Fruit fly (Drosophila melanogaster) whole organism, prepupa: Measurements from ENCODE around the gene Hsp67Bc.

ENCODE experiments used
- Blimp-1 ChIP-seq: fragments of 200-800 bp; sonication (Bioruptor generic); optimal IDR thresholded peaks from 3 replicates; lab custom pipeline; 2017; ENCODE audit warnings: missing biosample characterization, missing genetic modification characterization, mild to moderate bottlenecking, moderate library complexity, missing genetic modification reagents
- CG10631 ChIP-seq: fragments of 200-800 bp; sonication (Bioruptor generic); optimal IDR thresholded peaks from 2 replicates; lab custom pipeline; 2016; ENCODE audit warnings: missing biosample characterization, missing genetic modification characterization
- CG10669 ChIP-seq: fragments of 200-800 bp; sonication (Bioruptor generic); optimal IDR thresholded peaks from 3 replicates; lab custom pipeline; 2018; ENCODE audit warnings: missing biosample characterization, mild to moderate bottlenecking, missing genetic modification characterization, moderate library complexity
- CG11294 ChIP-seq: fragments of 200-800 bp; sonication (Bioruptor generic); IDR thresholded peaks from 2 replicates; pipeline ENCODE4 v1.3.6; 2022; ENCODE audit warnings: missing biosample characterization, missing genetic modification characterization
- CG11762 ChIP-seq: fragments of 200-800 bp; sonication (Bioruptor generic); optimal IDR thresholded peaks from 3 replicates; lab custom pipeline; 2016; ENCODE audit warnings: missing biosample characterization, missing genetic modification characterization; ENCODE audit not compliant: insufficient read depth
- CG11902 ChIP-seq: fragments of 200-800 bp; sonication (Bioruptor generic); optimal IDR thresholded peaks from 3 replicates; lab custom pipeline; 2016; ENCODE audit warnings: missing biosample characterization, missing genetic modification characterization
- CG15336 ChIP-seq: fragments of 200-800 bp; sonication (Bioruptor generic); IDR thresholded peaks from 2 replicates; pipeline ENCODE4 v1.3.6; 2022; ENCODE audit warnings: missing biosample characterization, missing genetic modification characterization
- CG16779 ChIP-seq: fragments of 200-800 bp; sonication (Bioruptor generic); optimal IDR thresholded peaks from 3 replicates; lab custom pipeline; 2017; ENCODE audit warnings: missing biosample characterization, mild to moderate bottlenecking, missing genetic modification characterization
- CG3032 ChIP-seq: fragments of 200-800 bp; optimal IDR thresholded peaks from 2 replicates; lab custom pipeline; 2019; ENCODE audit warnings: missing biosample characterization, mild to moderate bottlenecking, missing genetic modification characterization, moderate library complexity
- CG31627 ChIP-seq: fragments of 200-800 bp; sonication (Bioruptor generic); optimal IDR thresholded peaks from 3 replicates; lab custom pipeline; 2016; ENCODE audit warnings: missing biosample characterization, missing genetic modification characterization
- CG32006 ChIP-seq: fragments of 200-800 bp; sonication (Bioruptor generic); optimal IDR thresholded peaks from 3 replicates; lab custom pipeline; 2017; ENCODE audit warnings: missing biosample characterization, mild to moderate bottlenecking, missing genetic modification characterization
- CG3919 ChIP-seq: fragments of 200-800 bp; sonication (Bioruptor generic); optimal IDR thresholded peaks from 3 replicates; lab custom pipeline; 2016; ENCODE audit warnings: missing biosample characterization, missing genetic modification characterization
- CG4318 ChIP-seq: fragments of 200-800 bp; sonication (Bioruptor generic); optimal IDR thresholded peaks from 3 replicates; lab custom pipeline; 2017; ENCODE audit warnings: missing biosample characterization, mild to moderate bottlenecking, missing genetic modification characterization
- CG6163 ChIP-seq: fragments of 200-800 bp; sonication (Bioruptor generic); IDR thresholded peaks from 3 replicates; pipeline ENCODE4 v1.3.6; 2022; ENCODE audit warnings: missing biosample characterization, missing genetic modification characterization
- CG6276 ChIP-seq: fragments of 200-800 bp; sonication (Bioruptor generic); optimal IDR thresholded peaks from 2 replicates; lab custom pipeline; 2017; ENCODE audit warnings: missing biosample characterization, mild to moderate bottlenecking, missing genetic modification characterization
- CG6808 ChIP-seq: fragments of 200-800 bp; sonication (Bioruptor generic); optimal IDR thresholded peaks from 3 replicates; lab custom pipeline; 2017; ENCODE audit warnings: missing biosample characterization, missing genetic modification characterization, mild to moderate bottlenecking, moderate library complexity, missing genetic modification reagents
- CG6854 ChIP-seq: fragments of 200-800 bp; sonication (Bioruptor generic); optimal IDR thresholded peaks from 2 replicates; lab custom pipeline; 2017; ENCODE audit warnings: missing biosample characterization, mild to moderate bottlenecking, missing genetic modification characterization
- CG7368 ChIP-seq: fragments of 200-800 bp; sonication (Bioruptor generic); optimal IDR thresholded peaks from 3 replicates; lab custom pipeline; 2016; ENCODE audit warnings: missing biosample characterization, missing genetic modification characterization
- CG8319 ChIP-seq: fragments of 200-800 bp; sonication (Bioruptor generic); optimal IDR thresholded peaks from 3 replicates; lab custom pipeline; 2016; ENCODE audit warnings: missing biosample characterization, missing genetic modification characterization
- CG8632 ChIP-seq: fragments of 200-800 bp; sonication (Bioruptor generic); optimal IDR thresholded peaks from 3 replicates; lab custom pipeline; 2016; ENCODE audit warnings: missing biosample characterization, missing genetic modification characterization
- CG9139 ChIP-seq: fragments of 200-800 bp; sonication (Bioruptor generic); optimal IDR thresholded peaks from 3 replicates; lab custom pipeline; 2017; ENCODE audit warnings: missing biosample characterization, mild to moderate bottlenecking, missing genetic modification characterization
- Eip75B ChIP-seq: fragments of 200-800 bp; sonication (Bioruptor generic); optimal IDR thresholded peaks from 3 replicates; lab custom pipeline; 2016; ENCODE audit warnings: missing biosample characterization, missing genetic modification characterization
- Eip78C ChIP-seq: fragments of 200-800 bp; sonication (Bioruptor generic); peaks from one replicate; lab custom pipeline; 2016; ENCODE audit warnings: missing biosample characterization, missing genetic modification characterization
- Eip93F ChIP-seq: fragments of 200-800 bp; sonication (Bioruptor generic); optimal IDR thresholded peaks from 2 replicates; lab custom pipeline; 2016; ENCODE audit warnings: missing biosample characterization, mild to moderate bottlenecking, missing genetic modification characterization
- Ets21C ChIP-seq: fragments of 200-800 bp; sonication (Bioruptor generic); optimal IDR thresholded peaks from 3 replicates; lab custom pipeline; 2016; ENCODE audit warnings: missing biosample characterization, missing genetic modification characterization
- Ets96B ChIP-seq: fragments of 200-800 bp; optimal IDR thresholded peaks from 2 replicates; lab custom pipeline; 2019; ENCODE audit warnings: missing biosample characterization, mild to moderate bottlenecking, missing genetic modification characterization, moderate library complexity
- Gug ChIP-seq: fragments of 200-800 bp; sonication (Bioruptor generic); IDR thresholded peaks from 2 replicates; pipeline ENCODE4 v1.3.6; 2022; ENCODE audit warnings: missing biosample characterization, missing genetic modification characterization
- Hr38 ChIP-seq: sonication (Bioruptor generic); optimal IDR thresholded peaks from 2 replicates; lab custom pipeline; 2016; ENCODE audit warnings: missing biosample characterization, missing genetic modification characterization
- Lpt ChIP-seq: fragments of 200-800 bp; sonication (Bioruptor generic); optimal IDR thresholded peaks from 3 replicates; lab custom pipeline; 2016; ENCODE audit warnings: missing biosample characterization, missing genetic modification characterization
- Met ChIP-seq: fragments of 200-800 bp; sonication (Bioruptor generic); optimal IDR thresholded peaks from 3 replicates; lab custom pipeline; 2016; ENCODE audit warnings: missing biosample characterization, missing genetic modification characterization
- Sox102F ChIP-seq: fragments of 200-800 bp; sonication (Bioruptor generic); optimal IDR thresholded peaks from 2 replicates; lab custom pipeline; 2016; ENCODE audit warnings: missing biosample characterization, mild to moderate bottlenecking, missing genetic modification characterization
- Sox14 ChIP-seq: fragments of 200-800 bp; sonication (Bioruptor generic); optimal IDR thresholded peaks from 3 replicates; lab custom pipeline; 2016; ENCODE audit warnings: missing biosample characterization, missing genetic modification characterization
- achi ChIP-seq: fragments of 200-800 bp; sonication (Bioruptor generic); optimal IDR thresholded peaks from 3 replicates; lab custom pipeline; 2016; ENCODE audit warnings: missing biosample characterization, missing genetic modification characterization
- dac ChIP-seq: fragments of 200-800 bp; sonication (Bioruptor generic); optimal IDR thresholded peaks from 2 replicates; lab custom pipeline; 2017; ENCODE audit warnings: missing biosample characterization, mild to moderate bottlenecking, missing genetic modification characterization
- dsx ChIP-seq: fragments of 200-800 bp; optimal IDR thresholded peaks from 3 replicates; lab custom pipeline; 2019; ENCODE audit warnings: missing biosample characterization, mild to moderate bottlenecking, missing genetic modification characterization, moderate library complexity; ENCODE audit not compliant: poor library complexity, severe bottlenecking
- eg ChIP-seq: fragments of 200-800 bp; sonication (Bioruptor generic); IDR thresholded peaks from 3 replicates; pipeline ENCODE4 v1.3.6; 2022; ENCODE audit warnings: missing biosample characterization, missing genetic modification characterization
- esn ChIP-seq: fragments of 200-800 bp; sonication (Bioruptor generic); optimal IDR thresholded peaks from 2 replicates; lab custom pipeline; 2016; ENCODE audit warnings: missing biosample characterization, mild to moderate bottlenecking, missing genetic modification characterization, moderate library complexity
- fd59A ChIP-seq: fragments of 200-800 bp; sonication (Bioruptor generic); optimal IDR thresholded peaks from 2 replicates; lab custom pipeline; 2017; ENCODE audit warnings: missing biosample characterization, mild to moderate bottlenecking, missing genetic modification characterization, missing genetic modification reagents
- fd85E ChIP-seq: fragments of 200-800 bp; sonication (Bioruptor generic); optimal IDR thresholded peaks from 3 replicates; lab custom pipeline; 2016; ENCODE audit warnings: missing biosample characterization, missing genetic modification characterization
- fkh ChIP-seq: fragments of 200-800 bp; sonication (Bioruptor generic); optimal IDR thresholded peaks from 3 replicates; lab custom pipeline; 2017; ENCODE audit warnings: missing biosample characterization, mild to moderate bottlenecking, missing genetic modification characterization, moderate library complexity
- net ChIP-seq: fragments of 200-800 bp; sonication (Bioruptor generic); optimal IDR thresholded peaks from 3 replicates; lab custom pipeline; 2016; ENCODE audit warnings: missing biosample characterization, missing genetic modification characterization
- pdm3 ChIP-seq: fragments of 200-800 bp; sonication (Bioruptor generic); optimal IDR thresholded peaks from 3 replicates; lab custom pipeline; 2016; ENCODE audit warnings: missing biosample characterization, missing genetic modification characterization
- salr ChIP-seq, 2 experiments: fragments of 200-800 bp; sonication (Bioruptor generic); optimal IDR thresholded peaks; 3 replicates each; lab custom pipeline; 2016 to 2018; ENCODE audit warnings: missing biosample characterization in 2 of 2, missing genetic modification characterization in 2 of 2, mild to moderate bottlenecking in 1 of 2
- svp ChIP-seq: fragments of 200-800 bp; sonication (Bioruptor generic); peaks from one replicate; lab custom pipeline; 2016; ENCODE audit warnings: missing biosample characterization, missing genetic modification characterization
- topi ChIP-seq: fragments of 200-800 bp; sonication (Bioruptor generic); optimal IDR thresholded peaks from 3 replicates; lab custom pipeline; 2016; ENCODE audit warnings: missing biosample characterization, missing genetic modification characterization

The Hsp67Bc gene

dm6 chr3L:9377198-9378035 lies 5.1 kb upstream of the Hsp67Bc start, which contains the start of gene Hsp26 (continued):
- TF ChIP-seq dsx (GFP tag; lab: Kevin White, UChicago), result peak; percentile 82
- peak; percentile 74 to 90 for TF ChIP-seq salr (GFP tag; optimal IDR thresholded peaks at IDR 0.05; lab: Kevin White, UChicago)
- peak; percentile 97 for TF ChIP-seq esn (GFP tag; lab: Kevin White, UChicago)
- peak; percentile 84 for TF ChIP-seq CG7368
- TF ChIP-seq Blimp-1 (GFP tag; lab: Kevin White, UChicago), result peak; percentile 51
- TF ChIP-seq Eip75B (GFP tag; lab: Kevin White, UChicago), result peak; percentile 97
- TF ChIP-seq CG6163 (GFP tag; lab: Robert Waterston, UW), result peak; percentile 96
- peak; percentile 97 for TF ChIP-seq svp (GFP tag; lab: Kevin White, UChicago)
- TF ChIP-seq pdm3 (GFP tag; lab: Kevin White, UChicago), result peak; percentile 95
- TF ChIP-seq Met (GFP tag; lab: Kevin White, UChicago), result peak; percentile 94
- peak; percentile 95 for TF ChIP-seq CG8632
- TF ChIP-seq fd59A (GFP tag; lab: Kevin White, UChicago), result peak; percentile 71
- TF ChIP-seq net (GFP tag; lab: Kevin White, UChicago), result peak; percentile 96
- TF ChIP-seq CG11902 (GFP tag; lab: Kevin White, UChicago), result peak; percentile 68
- peak; percentile 79 for TF ChIP-seq CG4318
- peak; percentile 31 for TF ChIP-seq fkh (GFP tag; lab: Kevin White, UChicago)
- TF ChIP-seq CG8319 (GFP tag; lab: Kevin White, UChicago), result peak; percentile 78
- peak; percentile 98 for TF ChIP-seq CG15336 (GFP tag; lab: Robert Waterston, UW)
- peak; percentile 95 for TF ChIP-seq Sox14 (GFP tag; lab: Kevin White, UChicago)
- peak; percentile 87 for TF ChIP-seq Ets21C (GFP tag; lab: Kevin White, UChicago)
- peak; percentile 91 for TF ChIP-seq Ets96B (tag; lab: Kevin White, UChicago)
- TF ChIP-seq CG16779, result peak; percentile 87
- peak; percentile 93 for TF ChIP-seq CG32006 (GFP tag; lab: Kevin White, UChicago)
- TF ChIP-seq Eip93F (GFP tag; lab: Kevin White, UChicago), result peak; percentile 70
- TF ChIP-seq CG31627 (GFP tag; lab: Kevin White, UChicago), result peak; percentile 90
- TF ChIP-seq fd85E (GFP tag; lab: Kevin White, UChicago), result peak; percentile 88
- TF ChIP-seq dac (GFP tag; lab: Kevin White, UChicago), result peak; percentile 55
- TF ChIP-seq achi (GFP tag; lab: Kevin White, UChicago), result peak; percentile 93
- peak; percentile 94 for TF ChIP-seq Sox102F (GFP tag; lab: Kevin White, UChicago)
- peak; percentile 98 for TF ChIP-seq Eip78C (GFP tag; lab: Kevin White, UChicago)
- TF ChIP-seq CG10631 (GFP tag; lab: Kevin White, UChicago), result peak; percentile 95
- TF ChIP-seq CG3032 (tag; lab: Kevin White, UChicago), result peak; percentile 75
- TF ChIP-seq CG6854 (GFP tag; lab: Kevin White, UChicago), result peak; percentile 80
- TF ChIP-seq CG11294 (GFP tag; lab: Robert Waterston, UW), result peak; percentile 87
- peak; percentile 91 for TF ChIP-seq Lpt (GFP tag; lab: Kevin White, UChicago)
- TF ChIP-seq CG3919 (GFP tag; lab: Kevin White, UChicago), result peak; percentile 94
- TF ChIP-seq CG6808 (GFP tag; lab: Kevin White, UChicago), result peak; percentile 89
- peak; percentile 80 for TF ChIP-seq CG10669 (GFP tag; lab: Kevin White, UChicago)

- TF ChIP-seq svp (GFP tag; lab: Kevin White, UChicago) (no peak), Gug (GFP tag; lab: Robert Waterston, UW) (no peak), CG11762 (no peak), net (GFP tag; lab: Kevin White, UChicago) (no peak), Hr38 (no peak), CG31627 (GFP tag; lab: Kevin White, UChicago) (no peak), CG6276 (GFP tag; lab: Kevin White, UChicago) (no peak), achi (GFP tag; lab: Kevin White, UChicago) (no peak), CG11902 (GFP tag; lab: Kevin White, UChicago) (no peak), Sox102F (GFP tag; lab: Kevin White, UChicago) (no peak), Met (GFP tag; lab: Kevin White, UChicago) (no peak), fd85E (GFP tag; lab: Kevin White, UChicago) (no peak), topi (GFP tag; lab: Kevin White, UChicago) (no peak), CG9139 (no peak), eg (GFP tag; lab: Robert Waterston, UW) (no peak), CG11294 (GFP tag; lab: Robert Waterston, UW) (no peak), fd59A (GFP tag; lab: Kevin White, UChicago) (no peak), CG7368 (no peak)
Measured at dm6 chr3L:9376573-9376972, 4.3 kb upstream of the Hsp67Bc start.
